Worm (Caenorhabditis elegans): ENCODE measurements around the gene adss-1.

The adss-1 gene

DNA sequence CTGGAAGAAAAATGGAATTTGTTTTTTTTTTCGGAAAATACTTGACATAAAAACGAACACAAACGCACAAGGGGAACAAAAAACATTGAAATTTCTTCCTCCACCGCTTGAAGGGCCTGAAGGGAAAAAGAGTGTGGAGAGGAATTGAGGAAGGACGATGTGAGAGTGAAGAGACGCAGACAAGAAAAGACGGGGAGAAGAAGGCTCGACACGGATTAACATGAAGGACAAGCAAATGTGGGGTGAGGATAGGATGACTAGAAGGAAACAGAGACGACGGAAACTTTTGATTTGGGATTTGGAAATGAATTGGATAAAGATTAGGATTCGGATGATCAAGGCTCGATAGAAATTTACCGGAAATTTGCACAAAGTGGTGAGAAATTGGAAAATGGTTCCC is 37.3 kb upstream of the adss-1 start:
- TF ChIP-seq lsy-2 (tag; optimal IDR thresholded peaks at IDR 0.05) (peak in 1 of 2 experiments; percentile 5), rbr-2 (tag; optimal IDR thresholded peaks at IDR 0.05) (peak; percentile 48), ZK546.5 (tag; optimal IDR thresholded peaks at IDR 0.05) (no peak), Y5F2A.4 (GFP tag; optimal IDR thresholded peaks at IDR 0.05) (no peak), ztf-11 (tag; optimal IDR thresholded peaks at IDR 0.05) (no peak), aha-1 (tag) (peak; percentile 27), aly-2 (tag; optimal IDR thresholded peaks at IDR 0.05) (no peak), mdt-29 (GFP tag; IDR thresholded peaks at IDR 0.05) (no peak)

DNA sequence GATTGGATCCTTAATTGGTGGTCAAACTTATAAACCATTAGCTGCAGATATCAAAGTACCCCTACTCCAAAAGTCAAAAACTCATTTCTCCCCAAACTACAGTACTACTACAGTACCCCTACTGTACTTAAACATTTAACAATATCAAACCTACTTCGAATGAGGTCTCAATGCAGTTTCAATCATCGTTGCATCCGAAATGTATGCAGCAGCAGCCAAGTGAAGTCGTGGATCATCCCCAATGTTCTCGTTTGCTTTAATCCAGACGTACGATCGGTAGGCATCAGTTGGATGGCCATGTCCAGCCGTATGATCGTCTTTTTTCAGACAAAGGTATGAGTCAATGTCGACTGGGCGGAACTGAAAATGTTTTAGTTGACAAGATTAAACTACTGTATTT is 34.3 kb upstream of the adss-1 start:
- no peak for TF ChIP-seq skn-1 (tag; optimal IDR thresholded peaks at IDR 0.05)
- peak; percentile 91 for TF ChIP-seq aha-1 (tag)

- no peak for TF ChIP-seq rbr-2 (tag; optimal IDR thresholded peaks at IDR 0.05)
- TF ChIP-seq dmd-6 (GFP tag; IDR thresholded peaks at IDR 0.05), result no peak
- TF ChIP-seq nhr-77 (tag; optimal IDR thresholded peaks at IDR 0.05), result no peak
- no peak for TF ChIP-seq lin-15B (tag; optimal IDR thresholded peaks at IDR 0.05)
- TF ChIP-seq pha-4 (GFP tag; IDR thresholded peaks at IDR 0.05), result no peak
- no peak for TF ChIP-seq pha-4 (tag; optimal IDR thresholded peaks at IDR 0.05)
- TF ChIP-seq Y5F2A.4 (GFP tag; optimal IDR thresholded peaks at IDR 0.05), result no peak
- no peak for TF ChIP-seq egl-43 (GFP tag; IDR thresholded peaks at IDR 0.05)
- no peak for TF ChIP-seq ama-1 (optimal IDR thresholded peaks at IDR 0.05)
- TF ChIP-seq aha-1 (tag), result no peak
- TF ChIP-seq zip-11 (GFP tag; IDR thresholded peaks at IDR 0.05), result no peak
- no peak for TF ChIP-seq lir-3 (tag; optimal IDR thresholded peaks at IDR 0.05)
- no peak for TF ChIP-seq ceh-28 (tag; optimal IDR thresholded peaks at IDR 0.05)
- no peak for TF ChIP-seq jun-1 (tag; optimal IDR thresholded peaks at IDR 0.05)
- TF ChIP-seq nhr-41 (GFP tag; IDR thresholded peaks at IDR 0.05), result no peak
These were observed 28.7 kb upstream of the adss-1 start for ce11 chrV:4851969-4852368.

- TF ChIP-seq F44E2.7 (GFP tag; IDR thresholded peaks at IDR 0.05) (no peak), Y105C5A.15 (GFP tag; IDR thresholded peaks at IDR 0.05) (no peak), cey-2 (tag; optimal IDR thresholded peaks at IDR 0.05; ENCODE audit: borderline replicate concordance, insufficient read depth) (no peak), nhr-102 (tag; optimal IDR thresholded peaks at IDR 0.05) (no peak), fos-1 (tag; optimal IDR thresholded peaks at IDR 0.05) (no peak), Y48G9A.11 (GFP tag; IDR thresholded peaks at IDR 0.05) (no peak), lin-13 (GFP tag; optimal IDR thresholded peaks at IDR 0.05) (no peak), F37D6.2 (tag; optimal IDR thresholded peaks at IDR 0.05) (no peak), snpc-4 (tag; optimal IDR thresholded peaks at IDR 0.05) (no peak)
These were observed 27.9 kb upstream of the adss-1 start, which contains the start of gene nex-4 for ce11 chrV:4851138-4851537. Gene nex-4, plus strand, starts transcription at chrV:4851438.

- TF ChIP-seq daf-12 (tag; optimal IDR thresholded peaks at IDR 0.05), result no peak
- no peak for TF ChIP-seq ces-1 (GFP tag; optimal IDR thresholded peaks at IDR 0.05)
- TF ChIP-seq T20F7.1 (GFP tag; optimal IDR thresholded peaks at IDR 0.05), result no peak
- TF ChIP-seq F10B5.3 (tag; optimal IDR thresholded peaks at IDR 0.05), result no peak
- TF ChIP-seq fkh-10 (GFP tag; optimal IDR thresholded peaks at IDR 0.05), result no peak
- TF ChIP-seq ceh-82 (tag; optimal IDR thresholded peaks at IDR 0.05), result no peak
- no peak for TF ChIP-seq lir-3 (tag; optimal IDR thresholded peaks at IDR 0.05)
- no peak for TF ChIP-seq nhr-111 (GFP tag; optimal IDR thresholded peaks at IDR 0.05)
These were observed 27.2 kb upstream of the adss-1 start for ce11 chrV:4850446-4850845.
